Worm (Caenorhabditis elegans): ENCODE results near the gene C14A4.7.

C14A4.7 gene

DNA sequence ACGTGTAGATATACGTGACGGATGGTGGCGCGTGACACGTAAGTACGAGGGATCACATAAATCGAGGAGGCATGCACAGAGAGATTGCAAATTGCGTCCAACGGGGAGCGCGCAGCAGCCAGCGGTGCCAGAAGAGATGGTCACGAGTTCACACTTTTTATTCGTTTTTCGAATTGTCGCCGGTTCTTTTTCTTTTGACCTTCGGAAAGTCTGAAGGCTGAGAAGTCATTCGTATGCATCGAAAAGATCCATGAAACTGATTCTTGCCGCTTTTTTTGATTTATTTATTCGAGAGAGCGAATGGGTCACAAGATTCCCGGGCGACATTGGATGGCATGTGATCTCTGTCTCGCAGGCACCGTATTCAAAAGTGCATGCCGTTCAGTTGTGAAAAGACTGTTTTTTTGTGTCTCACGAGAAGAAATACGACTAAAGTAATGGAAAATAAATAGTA is 37.4 kb downstream of the C14A4.7 start (continued):
- TF ChIP-seq unc-55 (GFP tag; optimal IDR thresholded peaks at IDR 0.05) (no peak), nhr-232 (tag; optimal IDR thresholded peaks at IDR 0.05) (no peak), T23F11.4 (GFP tag; optimal IDR thresholded peaks at IDR 0.05) (no peak), hlh-15 (tag; optimal IDR thresholded peaks at IDR 0.05) (no peak), zip-5 (tag; optimal IDR thresholded peaks at IDR 0.05) (no peak), F13H6.1 (tag; optimal IDR thresholded peaks at IDR 0.05) (no peak), ceh-30 (tag; optimal IDR thresholded peaks at IDR 0.05) (no peak), gmeb-2 (tag; optimal IDR thresholded peaks at IDR 0.05) (no peak), pat-9 (tag; optimal IDR thresholded peaks at IDR 0.05) (no peak), ref-2 (tag; optimal IDR thresholded peaks at IDR 0.05) (peak; percentile 34), ceh-34 (tag; optimal IDR thresholded peaks at IDR 0.05) (no peak), pha-4 (tag; optimal IDR thresholded peaks at IDR 0.05) (no peak), ztf-16 (tag; optimal IDR thresholded peaks at IDR 0.05) (no peak), hlh-8 (tag; optimal IDR thresholded peaks at IDR 0.05) (no peak), C08G9.2 (tag; optimal IDR thresholded peaks at IDR 0.05) (no peak), sdc-2 (tag; optimal IDR thresholded peaks at IDR 0.05) (no peak), madf-2 (tag; optimal IDR thresholded peaks at IDR 0.05) (no peak), ahr-1 (tag; optimal IDR thresholded peaks at IDR 0.05) (no peak), unc-3 (GFP tag; conservative IDR thresholded peaks at IDR 0.05) (no peak), unc-3 (tag; optimal IDR thresholded peaks at IDR 0.05) (no peak), K09A11.1 (tag; optimal IDR thresholded peaks at IDR 0.05; ENCODE audit: insufficient read depth) (no peak)

DNA sequence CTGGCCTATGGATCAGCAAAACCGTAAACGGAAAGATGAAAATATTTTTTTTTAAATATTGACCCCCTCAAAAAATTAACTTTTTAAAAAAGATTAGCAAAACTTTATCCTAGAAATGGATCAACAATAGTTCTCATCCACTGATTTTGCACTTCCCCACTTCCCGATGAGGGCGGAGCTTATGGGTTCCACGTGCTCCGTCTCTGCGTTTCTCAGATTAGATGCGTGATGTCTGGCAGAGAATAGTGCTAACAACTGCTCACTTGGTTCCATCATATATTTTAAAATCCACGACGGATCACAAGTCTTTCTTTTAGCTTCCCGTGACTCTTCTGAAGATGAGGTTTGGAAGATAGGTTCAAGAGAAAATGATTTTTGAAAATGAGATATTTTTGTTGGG is 38.0 kb downstream of the C14A4.7 start:
- TF ChIP-seq elt-4 (tag; optimal IDR thresholded peaks at IDR 0.05) (no peak), ceh-48 (tag; optimal IDR thresholded peaks at IDR 0.05) (no peak), elt-2 (tag; optimal IDR thresholded peaks at IDR 0.05) (no peak), hlh-13 (GFP tag; optimal IDR thresholded peaks at IDR 0.05) (no peak), ceh-14 (tag; optimal IDR thresholded peaks at IDR 0.05) (no peak), fax-1 (tag; optimal IDR thresholded peaks at IDR 0.05) (no peak), hlh-30 (tag; optimal IDR thresholded peaks at IDR 0.05; ENCODE audit: insufficient read depth) (peak; percentile 50), mec-3 (tag; optimal IDR thresholded peaks at IDR 0.05; ENCODE audit: borderline replicate concordance) (no peak), lin-11 (tag; optimal IDR thresholded peaks at IDR 0.05) (no peak)

DNA sequence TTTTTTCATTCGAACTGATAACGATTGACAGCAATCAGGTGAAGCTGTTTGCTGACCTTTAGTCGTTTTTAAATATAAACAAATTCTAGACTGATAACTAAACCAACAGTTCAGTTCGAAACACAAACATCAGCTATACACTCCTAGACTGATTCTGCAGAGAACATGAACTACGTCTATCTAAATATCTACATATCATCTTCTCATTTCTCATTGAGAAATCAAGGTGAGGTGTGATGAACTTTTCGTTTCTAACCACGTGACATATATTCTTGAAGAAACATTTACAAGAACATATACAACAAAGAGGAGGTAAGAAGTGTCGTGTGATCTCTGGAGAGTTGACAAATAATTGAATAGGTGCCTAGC is 39.2 kb downstream of the C14A4.7 start:
- TF ChIP-seq hlh-30 (tag; optimal IDR thresholded peaks at IDR 0.05; ENCODE audit: insufficient read depth), result peak; percentile 43
- TF ChIP-seq unc-55 (GFP tag; optimal IDR thresholded peaks at IDR 0.05), result no peak
- no peak for TF ChIP-seq ceh-24 (tag; optimal IDR thresholded peaks at IDR 0.05)

DNA sequence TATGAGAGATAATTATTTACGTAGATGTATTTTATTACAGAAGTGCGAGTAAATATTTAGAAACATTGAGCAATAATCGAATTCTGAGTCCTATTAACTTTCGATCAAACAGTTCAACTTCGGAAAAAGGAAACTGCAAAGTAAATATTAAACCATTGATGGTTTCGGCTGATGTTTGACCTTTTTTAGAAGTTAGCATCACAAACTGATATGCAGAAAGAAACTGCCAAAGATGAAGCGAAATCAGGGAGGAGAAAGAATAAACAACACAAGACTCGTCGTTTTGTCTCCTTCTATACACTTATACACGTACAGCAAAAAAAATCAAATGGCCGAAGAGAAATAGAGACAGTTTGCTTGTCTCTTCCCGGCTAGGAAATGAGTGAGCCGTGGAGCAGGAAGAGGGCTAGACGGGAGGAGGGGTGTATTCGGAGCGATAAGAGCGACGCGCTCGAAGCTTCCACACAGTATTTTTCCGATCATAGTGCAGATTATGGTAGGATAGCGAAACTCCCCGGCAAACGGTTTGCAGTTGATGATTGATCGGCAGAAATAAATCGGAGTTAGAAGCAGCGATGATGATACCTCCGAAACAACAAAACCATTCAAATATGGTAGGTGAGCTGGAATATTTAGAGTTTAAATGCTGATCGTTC is 39.7 kb downstream of the C14A4.7 start:
- TF ChIP-seq elt-2 (tag; optimal IDR thresholded peaks at IDR 0.05) (peak; percentile 25), ceh-24 (tag; optimal IDR thresholded peaks at IDR 0.05) (no peak), mec-3 (tag; optimal IDR thresholded peaks at IDR 0.05; ENCODE audit: borderline replicate concordance) (no peak), sdc-2 (tag; optimal IDR thresholded peaks at IDR 0.05) (no peak), pha-4 (tag; optimal IDR thresholded peaks at IDR 0.05) (no peak)

DNA sequence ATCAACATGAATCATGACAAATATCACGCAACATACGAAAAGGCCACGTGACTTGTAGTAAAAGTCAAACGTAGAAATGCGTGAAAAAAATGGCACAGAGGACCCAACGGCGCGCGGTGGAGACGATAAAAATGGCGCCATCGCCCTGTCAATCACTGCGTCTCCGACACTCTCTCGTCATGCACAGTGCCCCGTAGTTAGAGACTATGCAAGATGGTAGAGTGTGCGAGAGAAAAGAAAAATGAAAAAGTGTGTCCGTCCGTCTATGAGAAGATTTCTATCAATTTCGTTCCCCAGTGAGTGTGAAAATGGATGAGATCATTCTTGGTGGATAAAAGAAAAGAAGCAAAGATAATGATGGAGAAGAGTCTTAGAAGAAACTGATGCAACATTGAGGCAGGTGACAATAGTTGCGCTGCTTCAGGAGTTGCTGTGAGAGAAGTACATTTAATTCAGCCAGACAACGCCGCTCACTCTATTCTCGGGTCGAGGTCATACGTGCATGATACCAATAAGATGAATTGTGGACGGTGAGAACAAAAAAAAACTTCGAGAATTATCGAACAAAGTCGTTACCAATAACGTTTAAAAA is 40.8 kb downstream of the C14A4.7 start:
- no peak for TF ChIP-seq hlh-8 (tag; optimal IDR thresholded peaks at IDR 0.05)
- no peak for TF ChIP-seq pros-1 (tag; optimal IDR thresholded peaks at IDR 0.05)
- no peak for TF ChIP-seq odd-2 (tag; optimal IDR thresholded peaks at IDR 0.05)
- TF ChIP-seq sdc-2 (tag; optimal IDR thresholded peaks at IDR 0.05), result no peak
- TF ChIP-seq tbx-2 (tag; optimal IDR thresholded peaks at IDR 0.05), result peak; percentile 43
- no peak for TF ChIP-seq C38D4.7 (GFP tag; optimal IDR thresholded peaks at IDR 0.05)
- no peak for TF ChIP-seq pqm-1 (tag; optimal IDR thresholded peaks at IDR 0.05)
- TF ChIP-seq fkh-10 (GFP tag; optimal IDR thresholded peaks at IDR 0.05), result no peak
- TF ChIP-seq ama-1 (optimal IDR thresholded peaks at IDR 0.05), result no peak
- TF ChIP-seq ceh-6 (GFP tag; optimal IDR thresholded peaks at IDR 0.05), result no peak
- no peak for TF ChIP-seq K09A11.1 (tag; optimal IDR thresholded peaks at IDR 0.05; ENCODE audit: insufficient read depth)
- TF ChIP-seq pha-4 (tag; optimal IDR thresholded peaks at IDR 0.05), result no peak
- no peak for TF ChIP-seq hlh-15 (tag; optimal IDR thresholded peaks at IDR 0.05)
- peak; percentile 12 for TF ChIP-seq ref-2 (tag; optimal IDR thresholded peaks at IDR 0.05)
- TF ChIP-seq F13H6.1 (tag; optimal IDR thresholded peaks at IDR 0.05), result no peak
- TF ChIP-seq unc-55 (GFP tag; optimal IDR thresholded peaks at IDR 0.05), result peak; percentile 92
- TF ChIP-seq ceh-9 (tag; optimal IDR thresholded peaks at IDR 0.05), result no peak
- no peak for TF ChIP-seq madf-2 (tag; optimal IDR thresholded peaks at IDR 0.05)
- no peak for TF ChIP-seq Y22D7AL.16 (tag; optimal IDR thresholded peaks at IDR 0.05)
- no peak for TF ChIP-seq unc-86 (tag; optimal IDR thresholded peaks at IDR 0.05)
- no peak for TF ChIP-seq hlh-13 (GFP tag; optimal IDR thresholded peaks at IDR 0.05)
- TF ChIP-seq lim-6 (tag; optimal IDR thresholded peaks at IDR 0.05), result no peak
- TF ChIP-seq nhr-232 (tag; optimal IDR thresholded peaks at IDR 0.05), result no peak

Data from whole organism, late embryonic.